Fruit fly (Drosophila melanogaster) whole organism, embryonic: ENCODE measurements around the gene Tssk.

Source experiments
- Aef1 ChIP-seq: fragments of 200-800 bp; sonication (Bioruptor generic); IDR thresholded peaks from 3 replicates; pipeline ENCODE4 v1.3.6; 2022; ENCODE audit warnings: missing biosample characterization, missing genetic modification characterization
- Awh ChIP-seq: fragments of 200-800 bp; sonication (Bioruptor generic); IDR thresholded peaks from 2 replicates; pipeline ENCODE4, ENCODE4 v1.3.6; 2022; ENCODE audit warnings: missing biosample characterization, missing genetic modification characterization
- BEAF-32 ChIP-seq: fragments of 200-800 bp; sonication (Bioruptor generic); optimal IDR thresholded peaks from 3 replicates; lab custom pipeline; 2017; ENCODE audit warnings: missing biosample characterization, missing genetic modification characterization, mild to moderate bottlenecking, moderate library complexity, missing genetic modification reagents
- C15 ChIP-seq: fragments of 200-800 bp; sonication (Bioruptor generic); IDR thresholded peaks from 3 replicates; pipeline ENCODE4 v1.3.6; 2022; ENCODE audit warnings: missing biosample characterization, missing genetic modification characterization
- CG11085 ChIP-seq: fragments of 200-800 bp; sonication (Bioruptor generic); IDR thresholded peaks from 2 replicates; pipeline ENCODE4 v1.3.6; 2022; ENCODE audit warnings: missing biosample characterization, missing genetic modification characterization
- CG11695 ChIP-seq: fragments of 200-800 bp; sonication (Bioruptor generic); IDR thresholded peaks from 3 replicates; pipeline ENCODE4 v1.3.6; 2022; ENCODE audit warnings: missing biosample characterization, missing genetic modification characterization
- CG12219 ChIP-seq: fragments of 200-800 bp; sonication (Bioruptor generic); optimal IDR thresholded peaks from 3 replicates; lab custom pipeline; 2018; ENCODE audit warnings: missing biosample characterization, mild to moderate bottlenecking, missing genetic modification characterization
- CG13287 ChIP-seq: fragments of 200-800 bp; sonication (Bioruptor generic); IDR thresholded peaks from 2 replicates; pipeline ENCODE4 v1.3.6; 2022; ENCODE audit warnings: missing biosample characterization, missing genetic modification characterization; ENCODE audit not compliant: partially characterized antibody
- CG14860 ChIP-seq: fragments of 200-800 bp; sonication (Bioruptor generic); IDR thresholded peaks from 3 replicates; pipeline ENCODE4 v1.3.6; 2022; ENCODE audit warnings: missing biosample characterization, missing genetic modification characterization; ENCODE audit not compliant: partially characterized antibody
- CG15601 ChIP-seq: fragments of 200-800 bp; sonication (Bioruptor generic); optimal IDR thresholded peaks from 3 replicates; lab custom pipeline; 2019; ENCODE audit warnings: missing biosample characterization, mild to moderate bottlenecking, missing genetic modification characterization, moderate library complexity
- CG1647 ChIP-seq: fragments of 200-800 bp; sonication (Bioruptor generic); optimal IDR thresholded peaks from 3 replicates; lab custom pipeline; 2016; ENCODE audit warnings: missing biosample characterization, missing genetic modification characterization
- CG16815 ChIP-seq: fragments of 200-800 bp; sonication (Bioruptor generic); optimal IDR thresholded peaks from 3 replicates; lab custom pipeline; 2017; ENCODE audit warnings: missing biosample characterization, mild to moderate bottlenecking, missing genetic modification characterization
- CG18764 ChIP-seq: fragments of 200-800 bp; sonication (Bioruptor generic); optimal IDR thresholded peaks from 3 replicates; lab custom pipeline; 2016; ENCODE audit warnings: missing biosample characterization, missing genetic modification characterization
- CG2678 ChIP-seq: fragments of 200-800 bp; sonication (Bioruptor generic); optimal IDR thresholded peaks from 3 replicates; lab custom pipeline; 2019; ENCODE audit warnings: missing biosample characterization, mild to moderate bottlenecking, missing genetic modification characterization, moderate library complexity
- CG30403 ChIP-seq: fragments of 200-800 bp; sonication (Bioruptor generic); optimal IDR thresholded peaks from 3 replicates; lab custom pipeline; 2016; ENCODE audit warnings: missing biosample characterization, missing genetic modification characterization
- CG32532 ChIP-seq: fragments of 200-800 bp; sonication (Bioruptor generic); IDR thresholded peaks from 2 replicates; pipeline ENCODE4 v1.3.6; 2022; ENCODE audit warnings: missing biosample characterization, missing genetic modification characterization
- CG34376 ChIP-seq: fragments of 200-800 bp; sonication (Bioruptor generic); optimal IDR thresholded peaks from 2 replicates; lab custom pipeline; 2018; ENCODE audit warnings: missing biosample characterization, mild to moderate bottlenecking, missing genetic modification characterization
- CG3838 ChIP-seq: fragments of 200-800 bp; sonication (Bioruptor generic); optimal IDR thresholded peaks from 3 replicates; lab custom pipeline; 2016; ENCODE audit warnings: missing biosample characterization, missing genetic modification characterization
- CG4328 ChIP-seq: fragments of 200-800 bp; sonication (Bioruptor generic); optimal IDR thresholded peaks from 3 replicates; lab custom pipeline; 2017; ENCODE audit warnings: missing biosample characterization, missing genetic modification reagents, missing genetic modification characterization
- CG4360 ChIP-seq: fragments of 200-800 bp; sonication (Bioruptor generic); IDR thresholded peaks from 2 replicates; pipeline ENCODE4 v1.3.6; 2022; ENCODE audit warnings: missing biosample characterization, missing genetic modification characterization
- CG4404 ChIP-seq: fragments of 200-800 bp; sonication (Bioruptor generic); IDR thresholded peaks from 2 replicates; pipeline ENCODE4 v1.3.6; 2022; ENCODE audit warnings: missing biosample characterization, missing genetic modification characterization
- CG6689 ChIP-seq: fragments of 200-800 bp; sonication (Bioruptor generic); IDR thresholded peaks from 2 replicates; pipeline ENCODE4 v1.3.6; 2022; ENCODE audit warnings: missing biosample characterization, missing genetic modification characterization
- CG6854 ChIP-seq: fragments of 200-800 bp; sonication (Bioruptor generic); optimal IDR thresholded peaks from 3 replicates; lab custom pipeline; 2017; ENCODE audit warnings: missing biosample characterization, mild to moderate bottlenecking, missing genetic modification characterization
- CG7372 ChIP-seq: fragments of 200-800 bp; sonication (Bioruptor generic); IDR thresholded peaks from 2 replicates; pipeline ENCODE4 v1.3.6; 2022; ENCODE audit warnings: missing biosample characterization, missing genetic modification characterization
- CG8924 ChIP-seq: fragments of 200-800 bp; optimal IDR thresholded peaks from 3 replicates; lab custom pipeline; 2019; ENCODE audit warnings: missing biosample characterization, mild to moderate bottlenecking, missing genetic modification characterization, moderate library complexity
- CG9437 ChIP-seq: fragments of 200-800 bp; sonication (Bioruptor generic); optimal IDR thresholded peaks from 2 replicates; lab custom pipeline; 2018; ENCODE audit warnings: missing biosample characterization, mild to moderate bottlenecking, missing genetic modification characterization
- CG9797 ChIP-seq: fragments of 200-800 bp; sonication (Bioruptor generic); optimal IDR thresholded peaks from 3 replicates; lab custom pipeline; 2018; ENCODE audit warnings: missing biosample characterization, mild to moderate bottlenecking, missing genetic modification characterization
- E2f2 ChIP-seq: fragments of 200-800 bp; sonication (Bioruptor generic); IDR thresholded peaks from 2 replicates; pipeline ENCODE4 v1.3.6; 2022; ENCODE audit warnings: missing biosample characterization, missing genetic modification characterization
- HmgZ ChIP-seq: fragments of 200-800 bp; sonication (Bioruptor generic); optimal IDR thresholded peaks from 2 replicates; lab custom pipeline; 2018; ENCODE audit warnings: missing biosample characterization, mild to moderate bottlenecking, missing genetic modification characterization
- Hmx ChIP-seq: fragments of 200-800 bp; sonication (Bioruptor generic); optimal IDR thresholded peaks from 2 replicates; lab custom pipeline; 2016; ENCODE audit warnings: missing biosample characterization, missing genetic modification characterization
- MESR4 ChIP-seq: fragments of 200-800 bp; sonication (Bioruptor generic); optimal IDR thresholded peaks from 2 replicates; lab custom pipeline; 2018; ENCODE audit warnings: missing biosample characterization, mild to moderate bottlenecking, missing genetic modification characterization, moderate library complexity
- Mad ChIP-seq: fragments of 200-800 bp; sonication (Bioruptor generic); optimal IDR thresholded peaks from 2 replicates; lab custom pipeline; 2016; ENCODE audit warnings: missing biosample characterization, missing genetic modification characterization
- Mes4 ChIP-seq: fragments of 200-800 bp; sonication (Bioruptor generic); optimal IDR thresholded peaks from 2 replicates; lab custom pipeline; 2016; ENCODE audit warnings: missing biosample characterization, missing genetic modification characterization
- NFAT ChIP-seq: fragments of 200-800 bp; sonication (Bioruptor generic); IDR thresholded peaks from 2 replicates; pipeline ENCODE4 v1.3.6; 2022; ENCODE audit warnings: missing biosample characterization, missing genetic modification characterization
- Nf-YB ChIP-seq: fragments of 200-800 bp; sonication (Bioruptor generic); optimal IDR thresholded peaks from 3 replicates; lab custom pipeline; 2019; ENCODE audit warnings: missing biosample characterization, mild to moderate bottlenecking, missing genetic modification characterization, moderate library complexity
- aop ChIP-seq: fragments of 200-800 bp; sonication (Bioruptor generic); IDR thresholded peaks from 2 replicates; pipeline ENCODE4 v1.3.6; 2022; ENCODE audit warnings: missing biosample characterization, missing genetic modification characterization
- ash1 ChIP-seq: fragments of 200-800 bp; sonication (Bioruptor generic); optimal IDR thresholded peaks from 2 replicates; lab custom pipeline; 2018; ENCODE audit warnings: missing biosample characterization, mild to moderate bottlenecking, missing genetic modification characterization
- az2 ChIP-seq: fragments of 200-800 bp; sonication (Bioruptor generic); optimal IDR thresholded peaks from 3 replicates; lab custom pipeline; 2016; ENCODE audit warnings: missing biosample characterization, missing genetic modification characterization
- chm ChIP-seq: fragments of 200-800 bp; sonication (Bioruptor generic); IDR thresholded peaks from 2 replicates; pipeline ENCODE4 v1.3.6; 2022; ENCODE audit warnings: missing biosample characterization, missing genetic modification characterization
- crc ChIP-seq: fragments of 200-800 bp; sonication (Bioruptor generic); optimal IDR thresholded peaks from 2 replicates; lab custom pipeline; 2016; ENCODE audit warnings: missing biosample characterization, missing genetic modification characterization
- eve ChIP-seq, 2 experiments: fragments of >200 bp; optimal IDR thresholded peaks; 2 replicates each; lab custom pipeline; 2017; ENCODE audit warnings: missing biosample characterization in 2 of 2, missing genetic modification characterization in 2 of 2
- gem ChIP-seq: fragments of 200-800 bp; sonication (Bioruptor generic); optimal IDR thresholded peaks from 2 replicates; lab custom pipeline; 2019; ENCODE audit warnings: missing biosample characterization, mild to moderate bottlenecking, missing genetic modification characterization, moderate library complexity
- h ChIP-seq: fragments of >200 bp; optimal IDR thresholded peaks from 2 replicates; lab custom pipeline; 2017
- lbe ChIP-seq: fragments of 200-800 bp; sonication (Bioruptor generic); optimal IDR thresholded peaks from 2 replicates; lab custom pipeline; 2016; ENCODE audit warnings: missing biosample characterization, mild to moderate bottlenecking, missing genetic modification characterization
- mld ChIP-seq: fragments of 200-800 bp; sonication (Bioruptor generic); IDR thresholded peaks from 3 replicates; pipeline ENCODE4 v1.3.6; 2022; ENCODE audit warnings: missing biosample characterization, missing genetic modification characterization; ENCODE audit not compliant: partially characterized antibody
- salm ChIP-seq: fragments of 200-800 bp; sonication (Bioruptor generic); optimal IDR thresholded peaks from 2 replicates; lab custom pipeline; 2018; ENCODE audit warnings: missing biosample characterization, mild to moderate bottlenecking, missing genetic modification characterization
- sens-2 ChIP-seq: fragments of 200-800 bp; sonication (Bioruptor generic); IDR thresholded peaks from 2 replicates; pipeline ENCODE4 v1.3.6; 2022; ENCODE audit warnings: missing biosample characterization, missing genetic modification characterization
- slbo ChIP-seq: fragments of 200-800 bp; sonication (Bioruptor generic); IDR thresholded peaks from 2 replicates; pipeline ENCODE4 v1.3.6; 2022; ENCODE audit warnings: missing biosample characterization, missing genetic modification characterization
- tap ChIP-seq: fragments of 200-800 bp; optimal IDR thresholded peaks from 3 replicates; lab custom pipeline; 2019; ENCODE audit warnings: missing biosample characterization, mild to moderate bottlenecking, missing genetic modification characterization, moderate library complexity
- vnd ChIP-seq: fragments of 200-800 bp; sonication (Bioruptor generic); IDR thresholded peaks from 3 replicates; pipeline ENCODE4 v1.3.6; 2022; ENCODE audit warnings: missing biosample characterization, missing genetic modification characterization; ENCODE audit not compliant: partially characterized antibody
- wor ChIP-seq: fragments of 200-800 bp; sonication (Bioruptor generic); IDR thresholded peaks from 2 replicates; pipeline ENCODE4 v1.3.6; 2022; ENCODE audit warnings: missing biosample characterization, missing genetic modification characterization

The Tssk gene

dm6 chr3R:18573699-18574259 is 24.7 kb upstream of the Tssk start (continued):
- TF ChIP-seq CG9797, result no peak
- TF ChIP-seq CG7372 (GFP tag; lab: Robert Waterston, UW), result peak; percentile 88
- peak; percentile 79; the same call in 1 of the 2 replicates for TF ChIP-seq Awh (GFP tag; lab: Robert Waterston, UW)
- TF ChIP-seq CG4360, result peak; percentile 37; the same call in 1 of the 2 replicates
- peak; percentile 95 for TF ChIP-seq CG6689 (GFP tag; lab: Robert Waterston, UW)
- TF ChIP-seq CG15601 (tag; lab: Kevin White, UChicago), result peak; percentile 98
- peak; percentile 88 for TF ChIP-seq crc (GFP tag; lab: Kevin White, UChicago)
- TF ChIP-seq CG12219 (GFP tag; lab: Kevin White, UChicago), result peak; percentile 95
- TF ChIP-seq eve (GFP tag; optimal IDR thresholded peaks at IDR 0.05; lab: Kevin White, UChicago), result peak; percentile 37 to 99
- no peak for TF ChIP-seq chm (GFP tag; lab: Robert Waterston, UW)
- TF ChIP-seq Nf-YB (GFP tag; lab: Kevin White, UChicago), result peak; percentile 85
- peak; percentile 89 for TF ChIP-seq Mad (GFP tag; lab: Kevin White, UChicago)
- TF ChIP-seq Hmx (GFP tag; lab: Kevin White, UChicago), result peak; percentile 93
- peak; percentile 82 for TF ChIP-seq CG4404 (GFP tag; lab: Robert Waterston, UW)
- TF ChIP-seq lbe (GFP tag; lab: Kevin White, UChicago), result peak; percentile 87
- peak; percentile 90 for TF ChIP-seq tap (tag; lab: Kevin White, UChicago)
- TF ChIP-seq HmgZ (tag; lab: Kevin White, UChicago), result peak; percentile 93
- TF ChIP-seq CG11695 (GFP tag; lab: Robert Waterston, UW), result peak; percentile 95
- peak; percentile 14 for TF ChIP-seq BEAF-32
- TF ChIP-seq E2f2 (GFP tag; lab: Robert Waterston, UW), result peak; percentile 73
- peak; percentile 29 for TF ChIP-seq MESR4 (GFP tag; lab: Kevin White, UChicago)
- no peak for TF ChIP-seq CG14860 (GFP tag; lab: Robert Waterston, UW)
- TF ChIP-seq slbo (GFP tag; lab: Robert Waterston, UW), result peak; percentile 93
- peak; percentile 97 for TF ChIP-seq CG2678 (tag; lab: Kevin White, UChicago)
- peak; percentile 93 for TF ChIP-seq CG32532 (GFP tag; lab: Robert Waterston, UW)
- no peak for TF ChIP-seq h (lab: Kevin White, UChicago)
- peak; percentile 67 for TF ChIP-seq CG1647 (GFP tag; lab: Kevin White, UChicago)
- TF ChIP-seq C15 (GFP tag; lab: Robert Waterston, UW), result peak; percentile 81; the same call in 2 of the 3 replicates
- peak; percentile 86 for TF ChIP-seq CG3838
- peak; percentile 97 for TF ChIP-seq gem (tag; lab: Kevin White, UChicago)
- TF ChIP-seq CG6854 (GFP tag; lab: Kevin White, UChicago), result peak; percentile 90
- peak; percentile 90 for TF ChIP-seq salm (tag; lab: Kevin White, UChicago)
- TF ChIP-seq CG11085, result peak; percentile 77
- TF ChIP-seq CG4328 (GFP tag; lab: Kevin White, UChicago), result peak; percentile 72
- TF ChIP-seq CG9437 (GFP tag; lab: Kevin White, UChicago), result peak; percentile 94
- TF ChIP-seq az2 (GFP tag; lab: Kevin White, UChicago), result peak; percentile 96
- TF ChIP-seq CG8924 (tag; lab: Kevin White, UChicago), result peak; percentile 96
- TF ChIP-seq CG13287, result no peak; the same call in 1 of the 2 replicates
- TF ChIP-seq CG30403, result peak; percentile 97
- peak; percentile 86 for TF ChIP-seq CG18764 (GFP tag; lab: Kevin White, UChicago)
- peak; percentile 87 for TF ChIP-seq wor (GFP tag; lab: Robert Waterston, UW)
- TF ChIP-seq NFAT (GFP tag; lab: Robert Waterston, UW), result peak; percentile 83
- peak; percentile 84 for TF ChIP-seq Aef1 (GFP tag; lab: Robert Waterston, UW)
- TF ChIP-seq sens-2, result peak; percentile 75
- TF ChIP-seq CG16815 (GFP tag; lab: Kevin White, UChicago), result peak; percentile 91
- no peak for TF ChIP-seq vnd (GFP tag; lab: Robert Waterston, UW)
- no peak for TF ChIP-seq mld (GFP tag; lab: Robert Waterston, UW)
- TF ChIP-seq ash1 (GFP tag; lab: Kevin White, UChicago), result no peak
- peak; percentile 91 for TF ChIP-seq Mes4
- peak; percentile 65; the same call in 1 of the 2 replicates for TF ChIP-seq aop (GFP tag; lab: Robert Waterston, UW)
- peak; percentile 81 for TF ChIP-seq CG34376 (GFP tag; lab: Kevin White, UChicago)
